Worm (Caenorhabditis elegans) whole organism, late embryonic: ENCODE results near the gene C36E6.2.
A peak's percentile ranks its signal among the peaks of the same experiment; 100 is the strongest.

ENCODE experiments used
- C08G9.2 ChIP-seq: sonication (generic microtip); optimal IDR thresholded peaks from 2 replicates; lab custom pipeline; 2016; ENCODE audit warnings: mild to moderate bottlenecking, missing genetic modification characterization, moderate library complexity, missing compliant biosample characterization
- K02D7.2 ChIP-seq: sonication (generic microtip); optimal IDR thresholded peaks from 2 replicates; lab custom pipeline; 2017; ENCODE audit warnings: mild to moderate bottlenecking, missing genetic modification characterization, missing compliant biosample characterization
- T23F11.4 ChIP-seq: fragments of 200-800 bp; sonication (Bioruptor generic); optimal IDR thresholded peaks from 2 replicates; lab custom pipeline; 2018; ENCODE audit warnings: mild to moderate bottlenecking, missing genetic modification characterization, missing compliant biosample characterization
- Y22D7AL.16 ChIP-seq: sonication (generic microtip); optimal IDR thresholded peaks from 2 replicates; lab custom pipeline; 2016; ENCODE audit warnings: missing genetic modification characterization, missing compliant biosample characterization
- ama-1 ChIP-seq: fragments of 150-350 bp; optimal IDR thresholded peaks from 2 replicates; lab custom pipeline; 2014
- ceh-18 ChIP-seq: sonication (generic microtip); optimal IDR thresholded peaks from 2 replicates; lab custom pipeline; 2016; ENCODE audit warnings: missing genetic modification characterization, missing compliant biosample characterization
- ceh-34 ChIP-seq: sonication (generic microtip); optimal IDR thresholded peaks from 2 replicates; lab custom pipeline; 2016; ENCODE audit warnings: mild to moderate bottlenecking, missing genetic modification characterization, missing compliant biosample characterization
- ceh-45 ChIP-seq: fragments of 200-800 bp; sonication (Bioruptor generic); IDR thresholded peaks from 2 replicates; pipeline ENCODE4 v1.3.6; 2022; ENCODE audit warnings: missing genetic modification reagents, missing genetic modification characterization, missing compliant biosample characterization
- ceh-6 ChIP-seq: fragments of 200-800 bp; sonication (Bioruptor generic); optimal IDR thresholded peaks from 2 replicates; lab custom pipeline; 2018; ENCODE audit warnings: mild to moderate bottlenecking, missing genetic modification characterization, missing compliant biosample characterization
- che-1 ChIP-seq: sonication (generic microtip); optimal IDR thresholded peaks from 2 replicates; lab custom pipeline; 2016; ENCODE audit warnings: mild to moderate bottlenecking, missing genetic modification characterization, missing compliant biosample characterization
- dmd-4 ChIP-seq: sonication (generic microtip); optimal IDR thresholded peaks from 2 replicates; lab custom pipeline; 2016; ENCODE audit warnings: borderline replicate concordance, missing genetic modification characterization, missing compliant biosample characterization
- dve-1 ChIP-seq: sonication (generic microtip); optimal IDR thresholded peaks from 2 replicates; lab custom pipeline; 2017; ENCODE audit warnings: antibody characterized with exemption, mild to moderate bottlenecking, missing genetic modification characterization, missing compliant biosample characterization
- eyg-1 ChIP-seq: sonication (generic microtip); optimal IDR thresholded peaks from 2 replicates; lab custom pipeline; 2016; ENCODE audit warnings: missing genotype, missing genetic modification characterization, missing compliant biosample characterization
- fkh-6 ChIP-seq: sonication (generic microtip); optimal IDR thresholded peaks from 2 replicates; lab custom pipeline; 2016; ENCODE audit warnings: missing genetic modification characterization, missing compliant biosample characterization
- hlh-13 ChIP-seq: fragments of 200-800 bp; sonication (Bioruptor generic); optimal IDR thresholded peaks from 2 replicates; lab custom pipeline; 2018; ENCODE audit warnings: mild to moderate bottlenecking, missing genetic modification characterization, missing compliant biosample characterization
- hlh-15 ChIP-seq: sonication (generic microtip); optimal IDR thresholded peaks from 2 replicates; lab custom pipeline; 2016; ENCODE audit warnings: missing genetic modification characterization, missing compliant biosample characterization
- hlh-30 ChIP-seq: sonication (generic microtip); optimal IDR thresholded peaks from 2 replicates; lab custom pipeline; 2017; ENCODE audit warnings: antibody characterized with exemption, missing genetic modification characterization, missing compliant biosample characterization; ENCODE audit not compliant: insufficient read depth
- hlh-8 ChIP-seq: sonication (generic microtip); optimal IDR thresholded peaks from 2 replicates; lab custom pipeline; 2016; ENCODE audit warnings: missing genotype, missing genetic modification characterization, missing compliant biosample characterization
- lin-11 ChIP-seq: fragments of 200-800 bp; sonication (Bioruptor generic); optimal IDR thresholded peaks from 2 replicates; lab custom pipeline; 2018; ENCODE audit warnings: mild to moderate bottlenecking, missing genetic modification characterization, missing compliant biosample characterization
- nfya-1 ChIP-seq: sonication (generic microtip); optimal IDR thresholded peaks from 2 replicates; lab custom pipeline; 2017; ENCODE audit warnings: missing genetic modification characterization, mild to moderate bottlenecking, missing compliant biosample characterization, antibody characterized with exemption, moderate library complexity
- nhr-232 ChIP-seq: sonication (generic microtip); optimal IDR thresholded peaks from 2 replicates; lab custom pipeline; 2016; ENCODE audit warnings: missing genetic modification characterization, missing compliant biosample characterization
- odd-2 ChIP-seq: sonication (generic microtip); optimal IDR thresholded peaks from 2 replicates; lab custom pipeline; 2017; ENCODE audit warnings: antibody characterized with exemption, mild to moderate bottlenecking, missing genetic modification characterization, missing compliant biosample characterization
- pag-3 ChIP-seq: sonication (generic microtip); optimal IDR thresholded peaks from 2 replicates; lab custom pipeline; 2016; ENCODE audit warnings: missing compliant biosample characterization, missing genetic modification characterization, borderline replicate concordance
- pat-9 ChIP-seq: fragments of 200-800 bp; sonication (Bioruptor generic); optimal IDR thresholded peaks from 2 replicates; lab custom pipeline; 2018; ENCODE audit warnings: mild to moderate bottlenecking, missing genetic modification characterization, moderate library complexity, missing compliant biosample characterization
- pqm-1 ChIP-seq: sonication (generic microtip); optimal IDR thresholded peaks from 2 replicates; lab custom pipeline; 2016; ENCODE audit warnings: missing genetic modification characterization, missing compliant biosample characterization
- pros-1 ChIP-seq: fragments of 150-350 bp; optimal IDR thresholded peaks from 2 replicates; lab custom pipeline; 2014; ENCODE audit warnings: missing biosample characterization, missing genetic modification reagents, missing genetic modification characterization
- sdc-2 ChIP-seq: sonication (generic microtip); optimal IDR thresholded peaks from 2 replicates; lab custom pipeline; 2016; ENCODE audit warnings: missing genotype, missing genetic modification characterization, missing compliant biosample characterization
- sox-2 ChIP-seq: fragments of 200-800 bp; sonication (Bioruptor generic); IDR thresholded peaks from 2 replicates; pipeline ENCODE4 v1.3.6; 2022; ENCODE audit warnings: missing genetic modification reagents, missing genetic modification characterization, missing compliant biosample characterization
- syd-9 ChIP-seq: sonication (generic microtip); optimal IDR thresholded peaks from 2 replicates; lab custom pipeline; 2016; ENCODE audit warnings: mild to moderate bottlenecking, missing genetic modification characterization, moderate library complexity, missing compliant biosample characterization
- tbx-7 ChIP-seq: sonication (generic microtip); optimal IDR thresholded peaks from 2 replicates; lab custom pipeline; 2016; ENCODE audit warnings: missing genotype, missing genetic modification characterization, missing compliant biosample characterization
- ttx-3 ChIP-seq: sonication (generic microtip); optimal IDR thresholded peaks from 2 replicates; lab custom pipeline; 2016; ENCODE audit warnings: missing genetic modification reagents, missing genetic modification characterization, missing compliant biosample characterization
- unc-3 ChIP-seq, 2 experiments: fragments of 200-800 bp in 1 of 2; sonication (Bioruptor generic) in 1 of 2; sonication (generic microtip) in 1 of 2; conservative IDR thresholded peaks in 1 of 2; optimal IDR thresholded peaks in 1 of 2; 2 replicates each; pipeline versions ENCODE4 v1.3.6 to Lab custom; 2016 to 2022; ENCODE audit warnings: missing compliant biosample characterization in 2 of 2, missing genetic modification characterization in 2 of 2, missing genetic modification reagents in 1 of 2
- unc-42 ChIP-seq: sonication (generic microtip); optimal IDR thresholded peaks from 2 replicates; lab custom pipeline; 2016; ENCODE audit warnings: missing genotype, missing genetic modification characterization, missing compliant biosample characterization
- unc-55 ChIP-seq: sonication (generic microtip); optimal IDR thresholded peaks from 2 replicates; lab custom pipeline; 2017; ENCODE audit warnings: missing biosample characterization, missing genetic modification reagents, missing genetic modification characterization
- zip-5 ChIP-seq: sonication (generic microtip); optimal IDR thresholded peaks from 2 replicates; lab custom pipeline; 2016; ENCODE audit warnings: missing genetic modification characterization, missing compliant biosample characterization

C36E6.2 gene

ce11 chrX:17479694-17480574 lies 28.5 kb downstream of the C36E6.2 start (continued):
- TF ChIP-seq unc-42 (tag; lab: Kevin White, UChicago) (peak; percentile 64), che-1 (no peak), hlh-30 (tag; lab: Kevin White, UChicago) (peak; percentile 94), pqm-1 (tag; lab: Kevin White, UChicago) (no peak), ttx-3 (tag; lab: Kevin White, UChicago) (no peak), K02D7.2 (tag; lab: Kevin White, UChicago) (no peak), odd-2 (tag; lab: Kevin White, UChicago) (no peak), lin-11 (no peak), pros-1 (peak; percentile 58), unc-55 (GFP tag; lab: Kevin White, UChicago) (peak; percentile 89), dve-1 (tag; lab: Kevin White, UChicago) (peak; percentile 46), nfya-1 (tag; lab: Kevin White, UChicago) (peak; percentile 81), tbx-7 (tag; lab: Kevin White, UChicago) (no peak), C08G9.2 (tag; lab: Kevin White, UChicago) (no peak), ceh-34 (tag; lab: Kevin White, UChicago) (peak; percentile 91), pag-3 (tag; lab: Kevin White, UChicago) (peak; percentile 41), sdc-2 (tag; lab: Kevin White, UChicago) (peak; percentile 72), nhr-232 (tag; lab: Kevin White, UChicago) (no peak), hlh-8 (tag; lab: Kevin White, UChicago) (peak; percentile 38), ama-1 (peak; percentile 32), dmd-4 (tag; lab: Kevin White, UChicago) (no peak), Y22D7AL.16 (no peak), ceh-6 (GFP tag; lab: Kevin White, UChicago) (no peak), hlh-13 (GFP tag; lab: Kevin White, UChicago) (no peak), ceh-18 (tag; lab: Kevin White, UChicago) (peak; percentile 97), fkh-6 (no peak), T23F11.4 (GFP tag; lab: Kevin White, UChicago) (no peak), unc-3 (GFP tag; conservative IDR thresholded peaks at IDR 0.05; lab: Robert Waterston, UW) (no peak; the same call in 1 of the 2 replicates), unc-3 (tag; optimal IDR thresholded peaks at IDR 0.05; lab: Kevin White, UChicago) (peak; percentile 35), eyg-1 (tag; lab: Kevin White, UChicago) (peak; percentile 31), ceh-45 (GFP tag; lab: Robert Waterston, UW) (no peak), pat-9 (tag; lab: Kevin White, UChicago) (peak; percentile 2)
- TF ChIP-seq, all 69 proteins: peak for 30

DNA sequence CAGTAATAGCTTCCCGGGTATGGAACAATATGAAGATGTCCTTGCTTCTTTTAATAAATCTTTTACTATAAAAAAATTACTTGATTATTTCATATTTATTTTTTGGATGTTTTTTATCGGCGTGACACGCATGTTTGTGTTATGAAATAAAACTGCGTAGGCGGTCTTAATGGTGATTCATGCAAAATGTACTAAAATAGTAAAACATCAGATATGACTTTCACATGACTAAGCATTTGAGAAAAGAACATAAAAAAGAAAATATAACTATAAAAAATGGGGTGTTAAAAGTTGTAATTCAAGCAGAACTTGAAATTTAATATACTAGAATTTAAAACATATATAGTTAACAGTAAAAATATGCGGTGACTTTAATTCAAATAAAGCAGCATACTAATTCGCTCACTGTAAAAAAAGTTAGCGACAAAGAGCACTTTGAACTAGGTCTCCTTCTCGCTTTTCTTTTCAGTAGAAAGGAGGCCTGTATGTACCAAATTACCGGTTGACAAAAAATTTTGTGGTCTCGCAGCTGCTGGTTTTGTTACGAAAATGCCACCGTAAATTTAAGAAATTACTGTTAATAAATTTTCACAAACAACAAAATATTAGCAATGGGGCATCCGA lies 30.5 kb downstream of the C36E6.2 start:
- TF ChIP-seq lin-11: no peak
- no peak for TF ChIP-seq sox-2 (GFP tag; lab: Robert Waterston, UW)
- TF ChIP-seq nhr-232 (tag; lab: Kevin White, UChicago): no peak
- no peak for TF ChIP-seq syd-9 (tag; lab: Kevin White, UChicago)
- no peak for TF ChIP-seq hlh-15 (tag; lab: Kevin White, UChicago)
- no peak for TF ChIP-seq eyg-1 (tag; lab: Kevin White, UChicago)
- TF ChIP-seq zip-5 (tag; lab: Kevin White, UChicago): no peak
- TF ChIP-seq Y22D7AL.16: no peak
- TF ChIP-seq odd-2 (tag; lab: Kevin White, UChicago): no peak
- no peak for TF ChIP-seq fkh-6
- TF ChIP-seq, all 69 proteins: peak for 0
